Fruit fly (Drosophila melanogaster) whole organism, adult: ENCODE measurements around the gene CG31441.
A peak's percentile ranks its signal among the peaks of the same experiment; 100 is the strongest.

Experiments
- CG11617 ChIP-seq: fragments of 200-800 bp; sonication (Bioruptor generic); optimal IDR thresholded peaks from 2 replicates; lab custom pipeline; 2017; ENCODE audit warnings: mild to moderate bottlenecking, missing biosample characterization, missing genetic modification reagents, missing genetic modification characterization
- CG14711 ChIP-seq: fragments of 200-800 bp; sonication (Bioruptor generic); optimal IDR thresholded peaks from 2 replicates; lab custom pipeline; 2018; ENCODE audit warnings: missing biosample characterization, mild to moderate bottlenecking, missing genetic modification characterization, moderate library complexity
- CG33017 ChIP-seq: fragments of 200-800 bp; sonication (Bioruptor generic); optimal IDR thresholded peaks from 2 replicates; lab custom pipeline; 2018; ENCODE audit warnings: missing biosample characterization, mild to moderate bottlenecking, missing genetic modification characterization, moderate library complexity
- CG5204 ChIP-seq: fragments of 200-800 bp; sonication (Bioruptor generic); optimal IDR thresholded peaks from 2 replicates; lab custom pipeline; 2016; ENCODE audit warnings: missing biosample characterization, missing genetic modification characterization
- CG7045 ChIP-seq: fragments of 200-800 bp; sonication (Bioruptor generic); optimal IDR thresholded peaks from 2 replicates; lab custom pipeline; 2017; ENCODE audit warnings: missing biosample characterization, mild to moderate bottlenecking, missing genetic modification characterization
- Clk ChIP-seq: fragments of 200-800 bp; sonication (Bioruptor generic); optimal IDR thresholded peaks from 2 replicates; lab custom pipeline; 2017; ENCODE audit warnings: missing biosample characterization, missing genetic modification characterization
- bab1 ChIP-seq: fragments of 200-800 bp; sonication (Bioruptor generic); optimal IDR thresholded peaks from 3 replicates; lab custom pipeline; 2019; ENCODE audit warnings: missing biosample characterization, mild to moderate bottlenecking, missing genetic modification characterization, moderate library complexity
- cic ChIP-seq: fragments of 200-800 bp; sonication (Bioruptor generic); optimal IDR thresholded peaks from 2 replicates; lab custom pipeline; 2017; ENCODE audit warnings: missing biosample characterization, mild to moderate bottlenecking, missing genetic modification characterization, moderate library complexity
- cnc ChIP-seq, 2 experiments: fragments of >200 bp; optimal IDR thresholded peaks; 2 replicates each; lab custom pipeline; 2017
- kay ChIP-seq: fragments of 200-800 bp; sonication (Bioruptor generic); peaks from one replicate; lab custom pipeline; 2016; ENCODE audit warnings: missing biosample characterization, missing genetic modification characterization, borderline replicate concordance
- ovo ChIP-seq: fragments of 200-800 bp; sonication (Bioruptor generic); optimal IDR thresholded peaks from 2 replicates; lab custom pipeline; 2016; ENCODE audit warnings: missing biosample characterization, missing genetic modification characterization
- toe ChIP-seq: fragments of 200-800 bp; sonication (Bioruptor generic); optimal IDR thresholded peaks from 2 replicates; lab custom pipeline; 2016; ENCODE audit warnings: missing biosample characterization, missing genetic modification characterization

dm6 chr3R:11211291-11212061 lies 24.6 kb upstream of the CG31441 start:
- no peak for TF ChIP-seq kay (GFP tag; lab: Kevin White, UChicago)
- no peak for TF ChIP-seq CG5204 (GFP tag; lab: Kevin White, UChicago)
- peak; percentile 44 for TF ChIP-seq CG7045 (GFP tag; lab: Kevin White, UChicago)
- no peak for TF ChIP-seq cnc (optimal IDR thresholded peaks at IDR 0.05; lab: Kevin White, UChicago)
- TF ChIP-seq CG33017, result peak; percentile 49
- no peak for TF ChIP-seq Clk (GFP tag; lab: Kevin White, UChicago)
- TF ChIP-seq bab1 (GFP tag; lab: Kevin White, UChicago), result peak; percentile 55
- TF ChIP-seq CG14711 (tag; lab: Kevin White, UChicago), result peak; percentile 62
- TF ChIP-seq cic (GFP tag; lab: Kevin White, UChicago), result peak; percentile 61
- peak; percentile 72 for TF ChIP-seq toe (GFP tag; lab: Kevin White, UChicago)
- peak; percentile 69 for TF ChIP-seq CG11617
- peak; percentile 87 for TF ChIP-seq ovo (GFP tag; lab: Kevin White, UChicago)
